Fruit fly (Drosophila melanogaster): ENCODE measurements around the gene Fum3.

The Fum3 gene

dm6 chr3L:11448935-11449334, 16.7 kb downstream of the Fum3 start (continued):
- TF ChIP-seq CG16779 (tag; optimal IDR thresholded peaks at IDR 0.05) = peak; percentile 26
- no peak for TF ChIP-seq Eip93F (GFP tag; optimal IDR thresholded peaks at IDR 0.05)
- no peak for TF ChIP-seq CG6854 (GFP tag; optimal IDR thresholded peaks at IDR 0.05)
- TF ChIP-seq CG6163 (GFP tag; IDR thresholded peaks at IDR 0.05) = peak; percentile 95
- TF ChIP-seq CG34406 (GFP tag; optimal IDR thresholded peaks at IDR 0.05) = peak; percentile 22
- peak; percentile 48 for TF ChIP-seq CG10669 (GFP tag; optimal IDR thresholded peaks at IDR 0.05)
- peak; percentile 65 for TF ChIP-seq acj6 (GFP tag; optimal IDR thresholded peaks at IDR 0.05)

dm6 chr3L:11448349-11448748, 17.3 kb downstream of the Fum3 start:
- peak; percentile 49 for TF ChIP-seq pdm3 (GFP tag; optimal IDR thresholded peaks at IDR 0.05)
- peak; percentile 28 for TF ChIP-seq CG3919 (GFP tag; optimal IDR thresholded peaks at IDR 0.05)
- peak in 1 of 2 experiments; percentile 56 for TF ChIP-seq salr (GFP tag; optimal IDR thresholded peaks at IDR 0.05)
- TF ChIP-seq CG9139 (GFP tag; optimal IDR thresholded peaks at IDR 0.05) = no peak
- peak; percentile 92 for TF ChIP-seq Eip78C (GFP tag)
- TF ChIP-seq spab (GFP tag; optimal IDR thresholded peaks at IDR 0.05) = peak; percentile 6
- peak; percentile 29 for TF ChIP-seq CG16779 (tag; optimal IDR thresholded peaks at IDR 0.05)
- peak; percentile 62 for TF ChIP-seq achi (GFP tag; optimal IDR thresholded peaks at IDR 0.05)
- no peak for TF ChIP-seq Met (GFP tag; optimal IDR thresholded peaks at IDR 0.05)
- TF ChIP-seq CG3032 (tag; optimal IDR thresholded peaks at IDR 0.05) = peak; percentile 55
- no peak for TF ChIP-seq Ets21C (GFP tag; optimal IDR thresholded peaks at IDR 0.05)
- peak; percentile 10 for TF ChIP-seq CG10669 (GFP tag; optimal IDR thresholded peaks at IDR 0.05)
- peak; percentile 63 for TF ChIP-seq Lpt (GFP tag; optimal IDR thresholded peaks at IDR 0.05)
- no peak for TF ChIP-seq Hr38 (GFP tag; optimal IDR thresholded peaks at IDR 0.05)
- no peak for TF ChIP-seq Smox (GFP tag; optimal IDR thresholded peaks at IDR 0.05)
- TF ChIP-seq vri (GFP tag; optimal IDR thresholded peaks at IDR 0.05) = no peak
- peak; percentile 44 for TF ChIP-seq Sox14 (GFP tag; optimal IDR thresholded peaks at IDR 0.05)
- peak; percentile 85 for TF ChIP-seq eg (GFP tag; IDR thresholded peaks at IDR 0.05)
- TF ChIP-seq Gug (GFP tag; IDR thresholded peaks at IDR 0.05) = peak; percentile 74
- peak; percentile 61 for TF ChIP-seq OdsH (GFP tag; optimal IDR thresholded peaks at IDR 0.05)
- peak; percentile 34 for TF ChIP-seq net (GFP tag; optimal IDR thresholded peaks at IDR 0.05)
- TF ChIP-seq CG6808 (GFP tag; optimal IDR thresholded peaks at IDR 0.05) = peak; percentile 57
- no peak for TF ChIP-seq CG34406 (GFP tag; optimal IDR thresholded peaks at IDR 0.05)
- peak; percentile 58 for TF ChIP-seq CG1621 (tag; optimal IDR thresholded peaks at IDR 0.05)
- TF ChIP-seq Hr4 (GFP tag; optimal IDR thresholded peaks at IDR 0.05) = peak; percentile 87
- TF ChIP-seq Hr39 (GFP tag; optimal IDR thresholded peaks at IDR 0.05) = no peak
- TF ChIP-seq CG6276 (GFP tag; optimal IDR thresholded peaks at IDR 0.05) = peak; percentile 80
- TF ChIP-seq fkh (GFP tag; optimal IDR thresholded peaks at IDR 0.05) = no peak
- no peak for TF ChIP-seq svp (GFP tag)
- TF ChIP-seq esn (GFP tag; optimal IDR thresholded peaks at IDR 0.05) = no peak
- TF ChIP-seq CG11762 (GFP tag; optimal IDR thresholded peaks at IDR 0.05; ENCODE audit: insufficient read depth) = peak; percentile 17
- peak; percentile 87 for TF ChIP-seq CG8119 (GFP tag; IDR thresholded peaks at IDR 0.05)
- no peak for TF ChIP-seq fd85E (GFP tag; optimal IDR thresholded peaks at IDR 0.05)
- peak; percentile 85 for TF ChIP-seq dac (GFP tag; optimal IDR thresholded peaks at IDR 0.05)
- TF ChIP-seq fd59A (GFP tag; optimal IDR thresholded peaks at IDR 0.05) = peak; percentile 43
- TF ChIP-seq CG8632 (GFP tag; optimal IDR thresholded peaks at IDR 0.05) = peak; percentile 8
- TF ChIP-seq ss (GFP tag; optimal IDR thresholded peaks at IDR 0.05) = peak in 1 of 2 experiments; percentile 49
- no peak for TF ChIP-seq CG8319 (GFP tag; optimal IDR thresholded peaks at IDR 0.05)
- TF ChIP-seq cyc (GFP tag; optimal IDR thresholded peaks at IDR 0.05) = no peak
- TF ChIP-seq CG6163 (GFP tag; IDR thresholded peaks at IDR 0.05) = peak; percentile 76
- TF ChIP-seq Blimp-1 (GFP tag; optimal IDR thresholded peaks at IDR 0.05) = no peak
- peak; percentile 23 for TF ChIP-seq acj6 (GFP tag; optimal IDR thresholded peaks at IDR 0.05)
- TF ChIP-seq CG10631 (GFP tag; optimal IDR thresholded peaks at IDR 0.05) = peak; percentile 52
- no peak for TF ChIP-seq topi (GFP tag; optimal IDR thresholded peaks at IDR 0.05)
- no peak for TF ChIP-seq Eip75B (GFP tag; optimal IDR thresholded peaks at IDR 0.05)
- TF ChIP-seq CG31627 (GFP tag; optimal IDR thresholded peaks at IDR 0.05) = no peak
- TF ChIP-seq CG11294 (GFP tag; IDR thresholded peaks at IDR 0.05) = peak; percentile 46
- TF ChIP-seq CG11902 (GFP tag; optimal IDR thresholded peaks at IDR 0.05) = no peak
